Fruit fly (Drosophila melanogaster) whole organism, pupa: Measurements from ENCODE around the gene CG7900.
A peak's percentile ranks its signal among the peaks of the same experiment; 100 is the strongest.

Source experiments
- CG10348 ChIP-seq: fragments of 200-800 bp; sonication (Bioruptor generic); IDR thresholded peaks from 2 replicates; pipeline ENCODE4 v1.3.6; 2022; ENCODE audit warnings: missing biosample characterization, missing genetic modification characterization
- CG12605 ChIP-seq: fragments of 200-800 bp; sonication (Bioruptor generic); IDR thresholded peaks from 2 replicates; pipeline ENCODE4 v1.3.6; 2022; ENCODE audit warnings: missing biosample characterization, missing genetic modification characterization
- CG13204 ChIP-seq: fragments of 200-800 bp; sonication (Bioruptor generic); optimal IDR thresholded peaks from 2 replicates; lab custom pipeline; 2018; ENCODE audit warnings: missing biosample characterization, mild to moderate bottlenecking, missing genetic modification characterization, moderate library complexity
- CG14655 ChIP-seq: fragments of 200-800 bp; sonication (Bioruptor generic); optimal IDR thresholded peaks from 3 replicates; lab custom pipeline; 2017; ENCODE audit warnings: mild to moderate bottlenecking, missing biosample characterization, missing genetic modification reagents, missing genetic modification characterization
- CG15710 ChIP-seq: fragments of 200-800 bp; sonication (Bioruptor generic); optimal IDR thresholded peaks from 2 replicates; lab custom pipeline; 2018; ENCODE audit warnings: missing biosample characterization, mild to moderate bottlenecking, missing genetic modification characterization, moderate library complexity
- CG17806 ChIP-seq: fragments of 200-800 bp; sonication (Bioruptor generic); optimal IDR thresholded peaks from 2 replicates; lab custom pipeline; 2018; ENCODE audit warnings: missing biosample characterization, mild to moderate bottlenecking, missing genetic modification characterization, moderate library complexity
- CG32121 ChIP-seq: fragments of 200-800 bp; sonication (Bioruptor generic); IDR thresholded peaks from 2 replicates; pipeline ENCODE4 v1.3.6; 2022; ENCODE audit warnings: missing biosample characterization, missing genetic modification characterization
- CG34367 ChIP-seq: fragments of 200-800 bp; sonication (Bioruptor generic); optimal IDR thresholded peaks from 2 replicates; lab custom pipeline; 2018; ENCODE audit warnings: missing biosample characterization, mild to moderate bottlenecking, missing genetic modification characterization
- CG4496 ChIP-seq: fragments of 200-800 bp; sonication (Bioruptor generic); IDR thresholded peaks from 3 replicates; pipeline ENCODE4 v1.3.6; 2022; ENCODE audit warnings: missing biosample characterization, missing genetic modification characterization
- CG8159 ChIP-seq: fragments of 200-800 bp; sonication (Bioruptor generic); optimal IDR thresholded peaks from 3 replicates; lab custom pipeline; 2018; ENCODE audit warnings: missing biosample characterization, mild to moderate bottlenecking, missing genetic modification characterization, moderate library complexity
- CG8301 ChIP-seq: fragments of 200-800 bp; sonication (Bioruptor generic); optimal IDR thresholded peaks from 2 replicates; lab custom pipeline; 2018; ENCODE audit warnings: missing biosample characterization, mild to moderate bottlenecking, missing genetic modification characterization
- CG9948 ChIP-seq: fragments of 200-800 bp; sonication (Bioruptor generic); optimal IDR thresholded peaks from 2 replicates; lab custom pipeline; 2018; ENCODE audit warnings: missing biosample characterization, mild to moderate bottlenecking, missing genetic modification characterization, moderate library complexity
- D1 ChIP-seq: fragments of 200-800 bp; sonication (Bioruptor generic); optimal IDR thresholded peaks from 2 replicates; lab custom pipeline; 2018; ENCODE audit warnings: missing biosample characterization, mild to moderate bottlenecking, missing genetic modification characterization, moderate library complexity
- EcR ChIP-seq: fragments of 200-800 bp; sonication (Bioruptor generic); optimal IDR thresholded peaks from 3 replicates; lab custom pipeline; 2019; ENCODE audit warnings: missing biosample characterization, missing genetic modification characterization, mild to moderate bottlenecking, moderate library complexity, missing genetic modification reagents
- Ets98B ChIP-seq: fragments of 200-800 bp; sonication (Bioruptor generic); IDR thresholded peaks from 2 replicates; pipeline ENCODE4 v1.3.6; 2022; ENCODE audit warnings: missing biosample characterization, missing genetic modification characterization
- Pif1A ChIP-seq: fragments of 200-800 bp; sonication (Bioruptor generic); optimal IDR thresholded peaks from 3 replicates; lab custom pipeline; 2016; ENCODE audit warnings: missing biosample characterization, missing genetic modification characterization
- Pif1B ChIP-seq: fragments of 200-800 bp; sonication (Bioruptor generic); optimal IDR thresholded peaks from 3 replicates; lab custom pipeline; 2016; ENCODE audit warnings: missing biosample characterization, missing genetic modification characterization
- Snoo ChIP-seq: fragments of 200-800 bp; sonication (Bioruptor generic); optimal IDR thresholded peaks from 3 replicates; lab custom pipeline; 2017; ENCODE audit warnings: missing biosample characterization, mild to moderate bottlenecking, missing genetic modification characterization, inconsistent platforms
- fd96Ca ChIP-seq: fragments of 200-800 bp; sonication (Bioruptor generic); IDR thresholded peaks from 3 replicates; pipeline ENCODE4 v1.3.6; 2022; ENCODE audit warnings: missing biosample characterization, missing genetic modification characterization
- gl ChIP-seq: fragments of 200-800 bp; sonication (Bioruptor generic); optimal IDR thresholded peaks from 2 replicates; lab custom pipeline; 2018; ENCODE audit warnings: missing biosample characterization, mild to moderate bottlenecking, missing genetic modification characterization
- rn ChIP-seq: fragments of 200-800 bp; sonication (Bioruptor generic); IDR thresholded peaks from 2 replicates; pipeline ENCODE4 v1.3.6; 2022; ENCODE audit warnings: missing biosample characterization, missing genetic modification characterization

CG7900 gene

DNA sequence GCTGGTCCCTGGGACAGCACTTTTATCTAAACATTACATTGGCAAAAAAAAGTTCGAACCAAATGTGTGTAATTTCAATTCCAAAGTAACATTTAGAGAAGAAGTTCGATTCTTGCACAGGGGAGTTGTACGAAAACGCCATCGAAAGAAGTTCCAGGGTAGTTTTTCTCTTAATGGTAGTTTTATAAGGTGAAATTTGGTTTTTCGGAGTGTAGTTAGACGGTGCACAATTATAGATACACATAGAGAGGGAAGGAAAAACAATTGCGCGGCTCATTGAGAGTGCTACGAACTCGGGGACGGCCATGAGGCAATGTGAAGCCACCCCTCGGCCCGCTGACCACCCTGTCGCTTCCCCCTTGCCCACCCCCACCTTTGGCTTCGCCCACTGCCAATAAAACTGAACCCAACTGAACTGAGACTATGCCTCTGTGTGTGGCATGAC lies 16.3 kb downstream of the CG7900 start:
- TF ChIP-seq rn (GFP tag; lab: Robert Waterston, UW): peak; percentile 65
- TF ChIP-seq Snoo (tag; lab: Kevin White, UChicago): no peak
- TF ChIP-seq CG12605 (GFP tag; lab: Robert Waterston, UW): no peak
- TF ChIP-seq Ets98B (GFP tag; lab: Robert Waterston, UW): peak; percentile 80
- TF ChIP-seq CG13204 (GFP tag; lab: Kevin White, UChicago): no peak
- TF ChIP-seq CG10348 (GFP tag; lab: Robert Waterston, UW): 0 out of 2 replicates have a peak, but pooled peaks have one; percentile 4
- TF ChIP-seq CG8159: no peak
- no peak for TF ChIP-seq gl (tag; lab: Kevin White, UChicago)
- TF ChIP-seq fd96Ca (GFP tag; lab: Robert Waterston, UW): peak; percentile 86
- peak; percentile 79 for TF ChIP-seq CG14655
- no peak for TF ChIP-seq CG15710 (tag; lab: Kevin White, UChicago)
- no peak for TF ChIP-seq D1 (tag; lab: Kevin White, UChicago)
- peak; percentile 85 for TF ChIP-seq CG4496 (GFP tag; lab: Robert Waterston, UW)
- peak; percentile 28 for TF ChIP-seq CG17806 (tag; lab: Kevin White, UChicago)
- TF ChIP-seq CG9948 (tag; lab: Kevin White, UChicago): peak; percentile 22
- TF ChIP-seq Pif1A (GFP tag; lab: Kevin White, UChicago): peak; percentile 53
- peak; percentile 68 for TF ChIP-seq CG8301 (tag; lab: Kevin White, UChicago)
- peak; percentile 36 for TF ChIP-seq Pif1B (GFP tag; lab: Kevin White, UChicago)
- TF ChIP-seq CG34367: peak; percentile 6
- TF ChIP-seq EcR (GFP tag; lab: Kevin White, UChicago): peak; percentile 24
- TF ChIP-seq CG32121 (GFP tag; lab: Robert Waterston, UW): peak; percentile 82

DNA sequence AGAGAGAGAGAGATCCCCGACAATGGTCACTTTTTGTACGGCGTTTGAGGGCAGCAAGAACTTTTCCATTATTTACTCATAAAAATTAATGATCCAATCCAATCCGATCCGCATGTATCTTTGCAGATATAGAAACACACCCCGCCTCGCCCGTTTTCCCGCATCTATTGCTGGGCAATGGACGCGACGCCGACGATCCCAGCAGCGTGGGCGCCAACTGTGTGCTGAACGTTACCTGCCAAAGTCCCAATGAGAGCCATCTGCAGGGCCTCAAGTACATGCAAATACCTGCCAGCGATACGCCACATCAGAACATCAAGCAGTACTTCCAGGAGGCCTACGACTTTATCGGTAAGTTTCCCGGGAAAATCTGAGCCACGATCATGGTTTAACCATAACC lies 17.0 kb downstream of the CG7900 start:
- no peak for TF ChIP-seq Snoo (tag; lab: Kevin White, UChicago)
- no peak for TF ChIP-seq CG34367
- no peak for TF ChIP-seq CG10348 (GFP tag; lab: Robert Waterston, UW)
- TF ChIP-seq CG8301 (tag; lab: Kevin White, UChicago): no peak
- no peak for TF ChIP-seq Pif1A (GFP tag; lab: Kevin White, UChicago)
- TF ChIP-seq, all 21 proteins: peak for 0

- no peak for TF ChIP-seq CG8301 (tag; lab: Kevin White, UChicago)
- no peak for TF ChIP-seq CG15710 (tag; lab: Kevin White, UChicago)
- no peak for TF ChIP-seq CG13204 (GFP tag; lab: Kevin White, UChicago)
Measured at dm6 chr3R:8111789-8112382, 18.0 kb downstream of the CG7900 start.

dm6 chr3R:8112880-8113832 lies 19.2 kb downstream of the CG7900 start:
- TF ChIP-seq CG17806 (tag; lab: Kevin White, UChicago) (peak; percentile 90), CG12605 (GFP tag; lab: Robert Waterston, UW) (peak; percentile 71), D1 (tag; lab: Kevin White, UChicago) (peak; percentile 35), CG13204 (GFP tag; lab: Kevin White, UChicago) (peak; percentile 71), CG14655 (peak; percentile 91), Pif1B (GFP tag; lab: Kevin White, UChicago) (peak; percentile 82), CG34367 (peak; percentile 92), CG8301 (tag; lab: Kevin White, UChicago) (peak; percentile 90), CG32121 (GFP tag; lab: Robert Waterston, UW) (peak; percentile 51; the same call in 1 of the 2 replicates), CG10348 (GFP tag; lab: Robert Waterston, UW) (peak; percentile 42; the same call in 1 of the 2 replicates), CG4496 (GFP tag; lab: Robert Waterston, UW) (peak; percentile 77; the same call in 2 of the 3 replicates), CG9948 (tag; lab: Kevin White, UChicago) (peak; percentile 91), CG15710 (tag; lab: Kevin White, UChicago) (peak; percentile 96), Snoo (tag; lab: Kevin White, UChicago) (peak; percentile 83), rn (GFP tag; lab: Robert Waterston, UW) (0 out of 2 replicates have a peak, but pooled peaks have one; percentile 19), Pif1A (GFP tag; lab: Kevin White, UChicago) (peak; percentile 85), CG8159 (peak; percentile 97), fd96Ca (GFP tag; lab: Robert Waterston, UW) (peak; percentile 72), EcR (GFP tag; lab: Kevin White, UChicago) (peak; percentile 72), Ets98B (GFP tag; lab: Robert Waterston, UW) (peak; percentile 48), gl (tag; lab: Kevin White, UChicago) (peak; percentile 74)
